Fruit fly (Drosophila melanogaster) whole organism, prepupa: Measurements from ENCODE around the gene CG42272.

Experiments
- Blimp-1 ChIP-seq: fragments of 200-800 bp; sonication (Bioruptor generic); optimal IDR thresholded peaks from 3 replicates; lab custom pipeline; 2017; ENCODE audit warnings: missing biosample characterization, missing genetic modification characterization, mild to moderate bottlenecking, moderate library complexity, missing genetic modification reagents
- CG10631 ChIP-seq: fragments of 200-800 bp; sonication (Bioruptor generic); optimal IDR thresholded peaks from 2 replicates; lab custom pipeline; 2016; ENCODE audit warnings: missing biosample characterization, missing genetic modification characterization
- CG10669 ChIP-seq: fragments of 200-800 bp; sonication (Bioruptor generic); optimal IDR thresholded peaks from 3 replicates; lab custom pipeline; 2018; ENCODE audit warnings: missing biosample characterization, mild to moderate bottlenecking, missing genetic modification characterization, moderate library complexity
- CG11294 ChIP-seq: fragments of 200-800 bp; sonication (Bioruptor generic); IDR thresholded peaks from 2 replicates; pipeline ENCODE4 v1.3.6; 2022; ENCODE audit warnings: missing biosample characterization, missing genetic modification characterization
- CG11762 ChIP-seq: fragments of 200-800 bp; sonication (Bioruptor generic); optimal IDR thresholded peaks from 3 replicates; lab custom pipeline; 2016; ENCODE audit warnings: missing biosample characterization, missing genetic modification characterization; ENCODE audit not compliant: insufficient read depth
- CG11902 ChIP-seq: fragments of 200-800 bp; sonication (Bioruptor generic); optimal IDR thresholded peaks from 3 replicates; lab custom pipeline; 2016; ENCODE audit warnings: missing biosample characterization, missing genetic modification characterization
- CG15336 ChIP-seq: fragments of 200-800 bp; sonication (Bioruptor generic); IDR thresholded peaks from 2 replicates; pipeline ENCODE4 v1.3.6; 2022; ENCODE audit warnings: missing biosample characterization, missing genetic modification characterization
- CG1621 ChIP-seq: fragments of 200-800 bp; sonication (Bioruptor generic); optimal IDR thresholded peaks from 3 replicates; lab custom pipeline; 2018; ENCODE audit warnings: missing biosample characterization, mild to moderate bottlenecking, missing genetic modification characterization
- CG32006 ChIP-seq: fragments of 200-800 bp; sonication (Bioruptor generic); optimal IDR thresholded peaks from 3 replicates; lab custom pipeline; 2017; ENCODE audit warnings: missing biosample characterization, mild to moderate bottlenecking, missing genetic modification characterization
- CG3919 ChIP-seq: fragments of 200-800 bp; sonication (Bioruptor generic); optimal IDR thresholded peaks from 3 replicates; lab custom pipeline; 2016; ENCODE audit warnings: missing biosample characterization, missing genetic modification characterization
- CG6163 ChIP-seq: fragments of 200-800 bp; sonication (Bioruptor generic); IDR thresholded peaks from 3 replicates; pipeline ENCODE4 v1.3.6; 2022; ENCODE audit warnings: missing biosample characterization, missing genetic modification characterization
- CG6276 ChIP-seq: fragments of 200-800 bp; sonication (Bioruptor generic); optimal IDR thresholded peaks from 2 replicates; lab custom pipeline; 2017; ENCODE audit warnings: missing biosample characterization, mild to moderate bottlenecking, missing genetic modification characterization
- CG6792 ChIP-seq: fragments of 200-800 bp; sonication (Bioruptor generic); optimal IDR thresholded peaks from 3 replicates; lab custom pipeline; 2016; ENCODE audit warnings: missing biosample characterization, missing genetic modification characterization
- CG6808 ChIP-seq: fragments of 200-800 bp; sonication (Bioruptor generic); optimal IDR thresholded peaks from 3 replicates; lab custom pipeline; 2017; ENCODE audit warnings: missing biosample characterization, missing genetic modification characterization, mild to moderate bottlenecking, moderate library complexity, missing genetic modification reagents
- CG6854 ChIP-seq: fragments of 200-800 bp; sonication (Bioruptor generic); optimal IDR thresholded peaks from 2 replicates; lab custom pipeline; 2017; ENCODE audit warnings: missing biosample characterization, mild to moderate bottlenecking, missing genetic modification characterization
- CG7368 ChIP-seq: fragments of 200-800 bp; sonication (Bioruptor generic); optimal IDR thresholded peaks from 3 replicates; lab custom pipeline; 2016; ENCODE audit warnings: missing biosample characterization, missing genetic modification characterization
- CG8119 ChIP-seq: fragments of 200-800 bp; sonication (Bioruptor generic); IDR thresholded peaks from 3 replicates; pipeline ENCODE4 v1.3.6; 2022; ENCODE audit warnings: missing biosample characterization, missing genetic modification characterization
- CG8632 ChIP-seq: fragments of 200-800 bp; sonication (Bioruptor generic); optimal IDR thresholded peaks from 3 replicates; lab custom pipeline; 2016; ENCODE audit warnings: missing biosample characterization, missing genetic modification characterization
- CG9139 ChIP-seq: fragments of 200-800 bp; sonication (Bioruptor generic); optimal IDR thresholded peaks from 3 replicates; lab custom pipeline; 2017; ENCODE audit warnings: missing biosample characterization, mild to moderate bottlenecking, missing genetic modification characterization
- Eip75B ChIP-seq: fragments of 200-800 bp; sonication (Bioruptor generic); optimal IDR thresholded peaks from 3 replicates; lab custom pipeline; 2016; ENCODE audit warnings: missing biosample characterization, missing genetic modification characterization
- Eip78C ChIP-seq: fragments of 200-800 bp; sonication (Bioruptor generic); peaks from one replicate; lab custom pipeline; 2016; ENCODE audit warnings: missing biosample characterization, missing genetic modification characterization
- Eip93F ChIP-seq: fragments of 200-800 bp; sonication (Bioruptor generic); optimal IDR thresholded peaks from 2 replicates; lab custom pipeline; 2016; ENCODE audit warnings: missing biosample characterization, mild to moderate bottlenecking, missing genetic modification characterization
- Ets21C ChIP-seq: fragments of 200-800 bp; sonication (Bioruptor generic); optimal IDR thresholded peaks from 3 replicates; lab custom pipeline; 2016; ENCODE audit warnings: missing biosample characterization, missing genetic modification characterization
- Ets96B ChIP-seq: fragments of 200-800 bp; optimal IDR thresholded peaks from 2 replicates; lab custom pipeline; 2019; ENCODE audit warnings: missing biosample characterization, mild to moderate bottlenecking, missing genetic modification characterization, moderate library complexity
- Gug ChIP-seq: fragments of 200-800 bp; sonication (Bioruptor generic); IDR thresholded peaks from 2 replicates; pipeline ENCODE4 v1.3.6; 2022; ENCODE audit warnings: missing biosample characterization, missing genetic modification characterization
- Hr38 ChIP-seq: sonication (Bioruptor generic); optimal IDR thresholded peaks from 2 replicates; lab custom pipeline; 2016; ENCODE audit warnings: missing biosample characterization, missing genetic modification characterization
- Hr39 ChIP-seq: fragments of 200-800 bp; sonication (Bioruptor generic); optimal IDR thresholded peaks from 2 replicates; lab custom pipeline; 2016; ENCODE audit warnings: missing biosample characterization, missing genetic modification characterization
- Lpt ChIP-seq: fragments of 200-800 bp; sonication (Bioruptor generic); optimal IDR thresholded peaks from 3 replicates; lab custom pipeline; 2016; ENCODE audit warnings: missing biosample characterization, missing genetic modification characterization
- Met ChIP-seq: fragments of 200-800 bp; sonication (Bioruptor generic); optimal IDR thresholded peaks from 3 replicates; lab custom pipeline; 2016; ENCODE audit warnings: missing biosample characterization, missing genetic modification characterization
- OdsH ChIP-seq: fragments of 200-800 bp; sonication (Bioruptor generic); optimal IDR thresholded peaks from 3 replicates; lab custom pipeline; 2016; ENCODE audit warnings: missing biosample characterization, missing genetic modification characterization
- Smox ChIP-seq: fragments of 200-800 bp; sonication (Bioruptor generic); optimal IDR thresholded peaks from 3 replicates; lab custom pipeline; 2016; ENCODE audit warnings: missing biosample characterization, missing genetic modification characterization
- Sox102F ChIP-seq: fragments of 200-800 bp; sonication (Bioruptor generic); optimal IDR thresholded peaks from 2 replicates; lab custom pipeline; 2016; ENCODE audit warnings: missing biosample characterization, mild to moderate bottlenecking, missing genetic modification characterization
- Sox15 ChIP-seq: fragments of 200-800 bp; sonication (Bioruptor generic); optimal IDR thresholded peaks from 3 replicates; lab custom pipeline; 2016; ENCODE audit warnings: missing biosample characterization, missing genetic modification characterization
- acj6 ChIP-seq: fragments of 200-800 bp; sonication (Bioruptor generic); optimal IDR thresholded peaks from 3 replicates; lab custom pipeline; 2016; ENCODE audit warnings: missing biosample characterization, missing genetic modification characterization
- cyc ChIP-seq: fragments of 200-800 bp; sonication (Bioruptor generic); optimal IDR thresholded peaks from 3 replicates; lab custom pipeline; 2016; ENCODE audit warnings: missing biosample characterization, missing genetic modification characterization
- dsx ChIP-seq: fragments of 200-800 bp; optimal IDR thresholded peaks from 3 replicates; lab custom pipeline; 2019; ENCODE audit warnings: missing biosample characterization, mild to moderate bottlenecking, missing genetic modification characterization, moderate library complexity; ENCODE audit not compliant: poor library complexity, severe bottlenecking
- eg ChIP-seq: fragments of 200-800 bp; sonication (Bioruptor generic); IDR thresholded peaks from 3 replicates; pipeline ENCODE4 v1.3.6; 2022; ENCODE audit warnings: missing biosample characterization, missing genetic modification characterization
- esn ChIP-seq: fragments of 200-800 bp; sonication (Bioruptor generic); optimal IDR thresholded peaks from 2 replicates; lab custom pipeline; 2016; ENCODE audit warnings: missing biosample characterization, mild to moderate bottlenecking, missing genetic modification characterization, moderate library complexity
- lz ChIP-seq: fragments of 200-800 bp; sonication (Bioruptor generic); optimal IDR thresholded peaks from 3 replicates; lab custom pipeline; 2016; ENCODE audit warnings: missing biosample characterization, missing genetic modification characterization
- net ChIP-seq: fragments of 200-800 bp; sonication (Bioruptor generic); optimal IDR thresholded peaks from 3 replicates; lab custom pipeline; 2016; ENCODE audit warnings: missing biosample characterization, missing genetic modification characterization
- salr ChIP-seq, 2 experiments: fragments of 200-800 bp; sonication (Bioruptor generic); optimal IDR thresholded peaks; 3 replicates each; lab custom pipeline; 2016 to 2018; ENCODE audit warnings: missing biosample characterization in 2 of 2, missing genetic modification characterization in 2 of 2, mild to moderate bottlenecking in 1 of 2
- spab ChIP-seq: fragments of 200-800 bp; sonication (Bioruptor generic); optimal IDR thresholded peaks from 2 replicates; lab custom pipeline; 2017; ENCODE audit warnings: missing biosample characterization, mild to moderate bottlenecking, missing genetic modification characterization, missing genetic modification reagents

The CG42272 gene

DNA sequence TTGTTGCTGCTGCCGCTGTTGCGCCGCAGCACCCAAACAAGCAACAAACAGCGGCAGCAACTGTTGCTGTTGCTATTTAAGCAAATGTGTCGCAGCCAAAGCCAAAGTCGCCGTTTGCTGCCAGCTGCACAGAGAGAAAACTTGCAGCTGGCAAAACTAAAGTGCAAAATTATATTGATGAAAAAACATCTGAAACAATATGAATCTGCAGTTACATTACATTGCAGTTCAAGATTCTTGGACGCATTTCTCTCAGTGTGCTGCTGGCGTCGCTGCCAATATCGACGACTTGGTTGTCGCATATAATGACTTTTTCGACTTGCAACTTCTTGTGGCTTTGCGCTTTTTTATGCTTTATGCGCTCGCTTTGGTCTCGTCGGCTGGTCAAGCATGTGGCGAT is 31.4 kb downstream of the CG42272 start (continued):
- TF ChIP-seq net = peak; percentile 88
- peak; percentile 67 to 92 for TF ChIP-seq salr (GFP tag; optimal IDR thresholded peaks at IDR 0.05; lab: Kevin White, UChicago)
- peak; percentile 33 for TF ChIP-seq CG11902
- TF ChIP-seq CG10669 (GFP tag; lab: Kevin White, UChicago) = peak; percentile 80
- TF ChIP-seq Eip75B = peak; percentile 79
- peak; percentile 98 for TF ChIP-seq eg (GFP tag; lab: Robert Waterston, UW)
- no peak for TF ChIP-seq CG9139
- TF ChIP-seq Lpt = peak; percentile 94
- peak; percentile 67 for TF ChIP-seq cyc
- no peak for TF ChIP-seq Eip93F (GFP tag; lab: Kevin White, UChicago)
- peak; percentile 96 for TF ChIP-seq CG32006

DNA sequence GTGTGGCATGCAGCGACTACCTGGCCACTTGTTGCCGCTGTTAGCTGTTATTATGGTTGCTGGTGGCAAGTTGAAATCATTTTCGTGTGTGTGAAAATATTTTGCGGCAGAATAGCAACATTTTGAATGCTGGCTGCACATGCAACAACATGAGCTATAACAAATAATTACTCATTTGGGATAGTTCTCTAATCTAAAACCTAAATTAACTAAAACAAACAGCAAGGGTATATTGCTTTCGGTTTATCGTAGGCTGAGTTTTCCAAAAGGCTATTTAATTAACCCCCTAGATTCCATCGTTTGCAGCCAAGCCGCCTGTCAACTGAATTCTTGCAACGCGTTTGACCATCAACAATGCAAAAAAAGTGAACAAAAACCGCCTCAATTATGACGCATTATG is 32.0 kb downstream of the CG42272 start:
- TF ChIP-seq dsx (GFP tag; lab: Kevin White, UChicago) (no peak), CG7368 (GFP tag; lab: Kevin White, UChicago) (no peak), CG11902 (no peak), Hr39 (GFP tag; lab: Kevin White, UChicago) (no peak), Hr38 (GFP tag; lab: Kevin White, UChicago) (no peak), CG32006 (no peak), OdsH (GFP tag; lab: Kevin White, UChicago) (no peak), CG10631 (GFP tag; lab: Kevin White, UChicago) (no peak), CG11762 (GFP tag; lab: Kevin White, UChicago) (no peak), CG3919 (GFP tag; lab: Kevin White, UChicago) (no peak), CG11294 (GFP tag; lab: Robert Waterston, UW) (no peak), acj6 (GFP tag; lab: Kevin White, UChicago) (no peak), lz (no peak)

DNA sequence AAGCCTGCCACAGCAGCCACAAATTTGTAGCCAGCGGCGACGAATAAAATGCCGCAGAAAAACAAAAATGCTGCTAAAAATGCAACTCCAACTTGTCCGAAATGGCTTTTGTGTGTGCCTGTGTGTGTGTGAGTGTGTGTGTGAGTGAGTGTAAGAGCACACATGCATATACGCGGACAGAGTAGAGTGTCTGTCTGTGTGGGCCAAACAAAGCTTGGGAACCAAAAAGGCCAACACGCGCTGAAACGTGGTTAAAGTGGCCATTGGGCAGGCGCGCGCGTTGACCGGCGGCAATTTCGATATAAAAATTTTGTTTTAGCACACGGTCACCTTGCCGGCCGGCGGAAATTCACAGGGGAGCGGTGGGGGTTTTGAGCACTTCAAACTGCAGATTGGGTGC is 32.6 kb downstream of the CG42272 start:
- 0 out of 2 replicates have a peak, but pooled peaks have one; percentile 22 for TF ChIP-seq CG15336 (GFP tag; lab: Robert Waterston, UW)
- no peak for TF ChIP-seq OdsH (GFP tag; lab: Kevin White, UChicago)
- peak; percentile 9; the same call in 1 of the 3 replicates for TF ChIP-seq CG6163
- peak; percentile 82 for TF ChIP-seq CG6854 (GFP tag; lab: Kevin White, UChicago)
- TF ChIP-seq eg (GFP tag; lab: Robert Waterston, UW) = 0 out of 3 replicates have a peak, but pooled peaks have one; percentile 6
- no peak for TF ChIP-seq Smox
- TF ChIP-seq Eip78C (GFP tag; lab: Kevin White, UChicago) = peak; percentile 61
- TF ChIP-seq, all 60 proteins: peak for 5

DNA sequence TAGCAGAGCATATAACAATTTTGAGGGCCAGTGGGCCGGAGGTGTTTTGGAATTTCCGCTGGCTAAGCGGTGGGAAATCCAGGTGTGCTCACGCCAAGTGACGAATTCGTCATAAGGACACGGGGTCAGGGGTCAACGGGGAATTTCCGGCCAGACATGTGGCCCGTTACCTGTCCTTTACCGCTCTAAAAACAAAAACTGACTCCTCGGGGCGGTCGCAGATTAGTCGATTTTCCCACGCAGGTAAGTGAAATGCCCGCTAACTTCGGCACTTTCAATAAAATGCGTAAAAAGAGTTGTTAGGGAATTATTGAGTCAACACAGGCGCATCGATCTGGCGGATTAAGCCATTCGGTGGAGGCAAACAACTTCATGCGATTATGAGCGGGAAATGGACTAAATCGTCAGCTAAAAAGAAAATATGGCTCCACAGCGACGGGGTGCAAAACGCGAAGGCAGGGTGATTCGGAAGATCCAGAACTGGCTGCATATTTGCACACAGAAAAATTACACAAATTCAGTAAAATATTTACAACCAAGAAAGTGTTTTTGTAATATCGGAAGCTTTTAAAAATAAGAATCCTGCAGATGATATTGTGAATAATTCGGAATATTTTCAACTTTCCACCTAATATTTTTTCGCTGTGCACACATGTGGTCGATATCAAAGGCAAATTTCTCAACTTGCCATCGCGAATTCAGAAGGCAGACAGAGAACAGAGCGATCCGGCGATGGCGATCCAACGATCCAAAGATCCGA is 33.2 kb downstream of the CG42272 start:
- TF ChIP-seq CG3919 (GFP tag; lab: Kevin White, UChicago) = peak; percentile 51
- TF ChIP-seq net = no peak
- peak; percentile 17 to 28 for TF ChIP-seq salr (GFP tag; optimal IDR thresholded peaks at IDR 0.05; lab: Kevin White, UChicago)
- peak; percentile 21 for TF ChIP-seq dsx (GFP tag; lab: Kevin White, UChicago)
- TF ChIP-seq acj6 (GFP tag; lab: Kevin White, UChicago) = peak; percentile 51
- TF ChIP-seq CG8632 (GFP tag; lab: Kevin White, UChicago) = no peak
- peak; percentile 63 for TF ChIP-seq CG10631 (GFP tag; lab: Kevin White, UChicago)
- no peak for TF ChIP-seq CG7368 (GFP tag; lab: Kevin White, UChicago)
- TF ChIP-seq Eip93F (GFP tag; lab: Kevin White, UChicago) = no peak
- TF ChIP-seq CG11762 (GFP tag; lab: Kevin White, UChicago) = no peak
- no peak for TF ChIP-seq Ets21C (GFP tag; lab: Kevin White, UChicago)
- TF ChIP-seq CG8119 (GFP tag; lab: Robert Waterston, UW) = peak; percentile 42; the same call in 1 of the 3 replicates
- peak; percentile 26 for TF ChIP-seq CG9139
- peak; percentile 44 for TF ChIP-seq Eip75B
- TF ChIP-seq Hr39 (GFP tag; lab: Kevin White, UChicago) = peak; percentile 40
- TF ChIP-seq CG6276 = no peak
- peak; percentile 28 for TF ChIP-seq Smox
- TF ChIP-seq CG11294 (GFP tag; lab: Robert Waterston, UW) = no peak
- peak; percentile 41 for TF ChIP-seq OdsH (GFP tag; lab: Kevin White, UChicago)
- no peak for TF ChIP-seq Sox15 (GFP tag; lab: Kevin White, UChicago)
- TF ChIP-seq Sox102F (GFP tag; lab: Kevin White, UChicago) = peak; percentile 55
- peak; percentile 35 for TF ChIP-seq CG6792
- peak; percentile 44 for TF ChIP-seq esn (GFP tag; lab: Kevin White, UChicago)
- TF ChIP-seq CG6808 (GFP tag; lab: Kevin White, UChicago) = peak; percentile 37
- no peak for TF ChIP-seq spab
- TF ChIP-seq CG10669 (GFP tag; lab: Kevin White, UChicago) = peak; percentile 40
- TF ChIP-seq Ets96B (tag; lab: Kevin White, UChicago) = peak; percentile 46
- peak; percentile 38 for TF ChIP-seq Met
- TF ChIP-seq Gug (GFP tag; lab: Robert Waterston, UW) = no peak
- TF ChIP-seq Blimp-1 = no peak
- peak; percentile 26 for TF ChIP-seq CG1621 (tag; lab: Kevin White, UChicago)
